Fruit fly (Drosophila melanogaster): ENCODE measurements around the gene Cpr65Eb.
A peak's percentile ranks its signal among the peaks of the same experiment; 100 is the strongest.

Gene Cpr65Eb

dm6 chr3L:7113010-7113409 is 24.4 kb upstream of the Cpr65Eb start:
- TF ChIP-seq woc (GFP tag; optimal IDR thresholded peaks at IDR 0.05): peak; percentile 43
- TF ChIP-seq rgr (GFP tag; optimal IDR thresholded peaks at IDR 0.05): peak; percentile 18
- peak; percentile 37 for TF ChIP-seq Sp1 (GFP tag; optimal IDR thresholded peaks at IDR 0.05)
- peak; percentile 39 for TF ChIP-seq ey (GFP tag; optimal IDR thresholded peaks at IDR 0.05)
- no peak for TF ChIP-seq dl (GFP tag; optimal IDR thresholded peaks at IDR 0.05; ENCODE audit: insufficient read depth in 1 of 2, partially characterized antibody in 2 of 2)
- TF ChIP-seq fru (GFP tag; optimal IDR thresholded peaks at IDR 0.05): peak; percentile 70
- no peak for TF ChIP-seq CrebA (GFP tag; optimal IDR thresholded peaks at IDR 0.05; ENCODE audit: borderline replicate concordance)
- TF ChIP-seq Jra (GFP tag; optimal IDR thresholded peaks at IDR 0.05): no peak
- peak; percentile 35 for TF ChIP-seq br (GFP tag; optimal IDR thresholded peaks at IDR 0.05)
- TF ChIP-seq jim (GFP tag; optimal IDR thresholded peaks at IDR 0.05): no peak
- peak; percentile 57 for TF ChIP-seq HLH106 (tag; optimal IDR thresholded peaks at IDR 0.05)
- TF ChIP-seq h (GFP tag; optimal IDR thresholded peaks at IDR 0.05): peak; percentile 47
- TF ChIP-seq OdsH (GFP tag; optimal IDR thresholded peaks at IDR 0.05): peak; percentile 27
- peak in 1 of 2 experiments; percentile 47 for TF ChIP-seq foxo (GFP tag; optimal IDR thresholded peaks at IDR 0.05)

dm6 chr3L:7105693-7106092 is 17.1 kb upstream of the Cpr65Eb start:
- TF ChIP-seq brk (GFP tag; optimal IDR thresholded peaks at IDR 0.05) (no peak), fru (GFP tag; optimal IDR thresholded peaks at IDR 0.05) (no peak), CG9705 (GFP tag; optimal IDR thresholded peaks at IDR 0.05) (no peak), OdsH (GFP tag; optimal IDR thresholded peaks at IDR 0.05) (no peak), Rel (GFP tag; optimal IDR thresholded peaks at IDR 0.05) (no peak), Rel (tag; optimal IDR thresholded peaks at IDR 0.05) (no peak), CG32264 (GFP tag; optimal IDR thresholded peaks at IDR 0.05) (no peak), Hr83 (GFP tag; optimal IDR thresholded peaks at IDR 0.05; ENCODE audit: poor library complexity, severe bottlenecking) (no peak), dmrt93B (GFP tag; optimal IDR thresholded peaks at IDR 0.05) (no peak), rgr (GFP tag; optimal IDR thresholded peaks at IDR 0.05) (no peak), jim (GFP tag; optimal IDR thresholded peaks at IDR 0.05) (no peak), Hr78 (GFP tag; optimal IDR thresholded peaks at IDR 0.05) (no peak)

- TF ChIP-seq pan (optimal IDR thresholded peaks at IDR 0.05): no peak
- TF ChIP-seq woc (GFP tag; optimal IDR thresholded peaks at IDR 0.05): no peak
Measured at dm6 chr3L:7104485-7104884, 15.9 kb upstream of the Cpr65Eb start.

DNA sequence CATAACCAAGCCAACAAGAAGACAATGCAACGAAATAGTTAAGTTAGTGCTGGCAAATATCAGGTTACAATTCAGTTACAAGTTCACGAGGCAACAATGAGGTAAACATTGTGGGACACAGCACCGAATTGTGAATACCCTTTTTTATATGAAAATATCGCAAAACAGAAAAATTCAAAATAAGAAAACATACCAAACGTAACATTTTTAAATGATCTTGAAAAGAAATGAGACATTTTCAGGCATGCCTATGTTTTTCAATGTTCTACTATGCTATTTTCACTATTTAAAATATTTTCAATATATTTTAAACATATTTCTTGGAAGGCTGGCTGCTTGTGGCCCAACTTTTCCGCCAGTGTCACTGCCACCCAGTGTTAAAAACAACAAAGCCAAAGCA is 15.4 kb upstream of the Cpr65Eb start:
- no peak for TF ChIP-seq pan (optimal IDR thresholded peaks at IDR 0.05)
- TF ChIP-seq rgr (GFP tag; optimal IDR thresholded peaks at IDR 0.05): no peak
- no peak for TF ChIP-seq foxo (GFP tag; optimal IDR thresholded peaks at IDR 0.05)
- TF ChIP-seq Sp1 (GFP tag; optimal IDR thresholded peaks at IDR 0.05): no peak
- TF ChIP-seq HLH106 (tag; optimal IDR thresholded peaks at IDR 0.05): no peak
- no peak for TF ChIP-seq Abd-B (GFP tag; optimal IDR thresholded peaks at IDR 0.05)
- TF ChIP-seq dsf (GFP tag; optimal IDR thresholded peaks at IDR 0.05; ENCODE audit: borderline replicate concordance): no peak
- TF ChIP-seq Hr83 (GFP tag; optimal IDR thresholded peaks at IDR 0.05; ENCODE audit: poor library complexity, severe bottlenecking): no peak
- TF ChIP-seq Rel (GFP tag; optimal IDR thresholded peaks at IDR 0.05): no peak
- no peak for TF ChIP-seq Rel (tag; optimal IDR thresholded peaks at IDR 0.05)
- no peak for TF ChIP-seq h (GFP tag; optimal IDR thresholded peaks at IDR 0.05)
- no peak for TF ChIP-seq brk (GFP tag; optimal IDR thresholded peaks at IDR 0.05)
- no peak for TF ChIP-seq Hnf4 (GFP tag; optimal IDR thresholded peaks at IDR 0.05)
- no peak for TF ChIP-seq OdsH (GFP tag; optimal IDR thresholded peaks at IDR 0.05)
- no peak for TF ChIP-seq usp (GFP tag; optimal IDR thresholded peaks at IDR 0.05)
- TF ChIP-seq Dfd (GFP tag; optimal IDR thresholded peaks at IDR 0.05): no peak
- TF ChIP-seq dl (GFP tag; optimal IDR thresholded peaks at IDR 0.05; ENCODE audit: insufficient read depth in 1 of 2, partially characterized antibody in 2 of 2): no peak
- no peak for TF ChIP-seq CrebA (GFP tag; optimal IDR thresholded peaks at IDR 0.05; ENCODE audit: borderline replicate concordance)
- TF ChIP-seq jim (GFP tag; optimal IDR thresholded peaks at IDR 0.05): no peak

DNA sequence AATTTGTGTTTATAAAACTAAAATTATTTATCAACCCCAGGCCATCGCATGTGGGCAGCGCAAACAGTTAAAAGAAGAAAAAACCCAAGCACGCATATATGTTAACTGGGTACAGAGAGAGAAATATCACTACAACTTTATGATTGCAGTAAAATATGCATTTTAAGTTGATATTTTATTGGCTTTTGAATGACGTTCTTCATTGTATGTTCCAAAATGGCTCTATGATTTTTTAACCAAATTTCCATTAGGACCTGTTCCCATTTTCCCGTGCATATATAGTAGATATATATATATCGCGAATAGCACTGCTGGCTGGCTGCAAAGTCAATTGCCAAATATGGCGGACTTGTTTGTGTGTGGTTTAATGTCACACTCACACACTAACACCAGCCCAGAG is 7.9 kb upstream of the Cpr65Eb start:
- TF ChIP-seq Myc (optimal IDR thresholded peaks at IDR 0.05) (no peak), Rel (GFP tag; optimal IDR thresholded peaks at IDR 0.05) (no peak), Rel (tag; optimal IDR thresholded peaks at IDR 0.05) (no peak), dsf (GFP tag; optimal IDR thresholded peaks at IDR 0.05; ENCODE audit: borderline replicate concordance) (no peak), tai (GFP tag; optimal IDR thresholded peaks at IDR 0.05) (no peak), Sp1 (GFP tag; optimal IDR thresholded peaks at IDR 0.05) (no peak), fru (GFP tag; optimal IDR thresholded peaks at IDR 0.05) (peak; percentile 6), N (GFP tag; optimal IDR thresholded peaks at IDR 0.05) (no peak), Dfd (GFP tag; optimal IDR thresholded peaks at IDR 0.05) (no peak), jim (GFP tag; optimal IDR thresholded peaks at IDR 0.05) (no peak), Abd-B (GFP tag; optimal IDR thresholded peaks at IDR 0.05) (no peak), CG32264 (GFP tag; optimal IDR thresholded peaks at IDR 0.05) (no peak), ey (GFP tag; optimal IDR thresholded peaks at IDR 0.05) (no peak), dl (GFP tag; optimal IDR thresholded peaks at IDR 0.05; ENCODE audit: insufficient read depth in 1 of 2, partially characterized antibody in 2 of 2) (no peak), br (GFP tag; optimal IDR thresholded peaks at IDR 0.05) (no peak), rgr (GFP tag; optimal IDR thresholded peaks at IDR 0.05) (peak; percentile 8), Dif (GFP tag; optimal IDR thresholded peaks at IDR 0.05; ENCODE audit: partially characterized antibody) (no peak), OdsH (GFP tag; optimal IDR thresholded peaks at IDR 0.05) (no peak), foxo (GFP tag; optimal IDR thresholded peaks at IDR 0.05) (peak in 1 of 2 experiments; percentile 4)
